Fruit fly (Drosophila melanogaster): ENCODE measurements around the gene CG11583.

Gene CG11583

dm6 chr3L:4239442-4240322 is 42.9 kb downstream of the CG11583 start, which contains the start of gene Sqor (continued):
- TF ChIP-seq B-H2 (GFP tag; optimal IDR thresholded peaks at IDR 0.05) = peak; percentile 78
- TF ChIP-seq Hr39 (optimal IDR thresholded peaks at IDR 0.05) = no peak
- peak; percentile 74 for TF ChIP-seq phol (tag; optimal IDR thresholded peaks at IDR 0.05)
- TF ChIP-seq HmgZ (tag; optimal IDR thresholded peaks at IDR 0.05) = peak; percentile 87
- peak; percentile 68 for TF ChIP-seq Chrac-16 (GFP tag; optimal IDR thresholded peaks at IDR 0.05)
- peak; percentile 63 for TF ChIP-seq CG14667 (GFP tag; IDR thresholded peaks at IDR 0.05)
- peak; percentile 79 for TF ChIP-seq lbe (GFP tag; optimal IDR thresholded peaks at IDR 0.05)
- peak; percentile 77 for TF ChIP-seq CG10274 (GFP tag; optimal IDR thresholded peaks at IDR 0.05)
- peak; percentile 89 for TF ChIP-seq NK7.1 (GFP tag; optimal IDR thresholded peaks at IDR 0.05)
- peak; percentile 60 for TF ChIP-seq CG6683 (GFP tag; optimal IDR thresholded peaks at IDR 0.05)
- TF ChIP-seq Dip3 (GFP tag; optimal IDR thresholded peaks at IDR 0.05) = peak; percentile 92
- TF ChIP-seq CG16815 (GFP tag; optimal IDR thresholded peaks at IDR 0.05) = peak; percentile 77
- TF ChIP-seq CG31388 (GFP tag; optimal IDR thresholded peaks at IDR 0.05) = peak; percentile 10
- no peak for TF ChIP-seq zen2 (GFP tag; IDR thresholded peaks at IDR 0.05; ENCODE audit: partially characterized antibody)
- no peak for TF ChIP-seq yki (optimal IDR thresholded peaks at IDR 0.05)
- no peak for TF ChIP-seq CG13287 (GFP tag; IDR thresholded peaks at IDR 0.05; ENCODE audit: partially characterized antibody)
- TF ChIP-seq CG17568 (GFP tag; optimal IDR thresholded peaks at IDR 0.05) = peak; percentile 16
- peak; percentile 80 for TF ChIP-seq CG14014 (GFP tag; IDR thresholded peaks at IDR 0.05)
- TF ChIP-seq CG2199 (GFP tag; IDR thresholded peaks at IDR 0.05) = peak; percentile 70; the same call in 2 of the 3 replicates
- peak; percentile 66 for TF ChIP-seq GATAe (GFP tag; conservative IDR thresholded peaks at IDR 0.05)
- peak; percentile 82 for TF ChIP-seq Asciz (GFP tag; optimal IDR thresholded peaks at IDR 0.05)
- TF ChIP-seq ham (GFP tag; IDR thresholded peaks at IDR 0.05) = peak; percentile 70; the same call in 1 of the 2 replicates
- peak; percentile 72 for TF ChIP-seq az2 (GFP tag; optimal IDR thresholded peaks at IDR 0.05)
- peak; percentile 53; the same call in 1 of the 2 replicates for TF ChIP-seq MBD-R2 (GFP tag; IDR thresholded peaks at IDR 0.05)
- peak; percentile 72 for TF ChIP-seq Oaz (GFP tag; IDR thresholded peaks at IDR 0.05)
- 0 out of 3 replicates have a peak, but pooled peaks have one; percentile 53 for TF ChIP-seq CG11560 (tag; IDR thresholded peaks at IDR 0.05)
- TF ChIP-seq CG15073 (GFP tag; optimal IDR thresholded peaks at IDR 0.05) = peak; percentile 49
- TF ChIP-seq CG4424 (GFP tag; optimal IDR thresholded peaks at IDR 0.05) = peak; percentile 66
- no peak for TF ChIP-seq CG15479 (GFP tag; optimal IDR thresholded peaks at IDR 0.05)
- peak; percentile 88 for TF ChIP-seq CG18599 (GFP tag; optimal IDR thresholded peaks at IDR 0.05)
- no peak for TF ChIP-seq eve (GFP tag; optimal IDR thresholded peaks at IDR 0.05)
- TF ChIP-seq Poxn (GFP tag; IDR thresholded peaks at IDR 0.05) = peak; percentile 61
- peak; percentile 24; the same call in 1 of the 2 replicates for TF ChIP-seq CG17612 (GFP tag; IDR thresholded peaks at IDR 0.05)
- TF ChIP-seq Optix (GFP tag; IDR thresholded peaks at IDR 0.05) = peak; percentile 83
- no peak for TF ChIP-seq dan (GFP tag; IDR thresholded peaks at IDR 0.05)
- peak; percentile 83 for TF ChIP-seq CG6854 (GFP tag; optimal IDR thresholded peaks at IDR 0.05)
- TF ChIP-seq CG3281 (GFP tag; optimal IDR thresholded peaks at IDR 0.05) = peak; percentile 93
- peak; percentile 55 for TF ChIP-seq Deaf1 (tag; optimal IDR thresholded peaks at IDR 0.05)
- peak; percentile 74 for TF ChIP-seq cas (GFP tag; IDR thresholded peaks at IDR 0.05)
- peak; percentile 68 for TF ChIP-seq CG8388 (GFP tag; optimal IDR thresholded peaks at IDR 0.05)
- TF ChIP-seq tap (tag; optimal IDR thresholded peaks at IDR 0.05) = peak; percentile 82
- TF ChIP-seq run (tag; optimal IDR thresholded peaks at IDR 0.05) = peak; percentile 79
- TF ChIP-seq Side (GFP tag; optimal IDR thresholded peaks at IDR 0.05) = peak; percentile 87
- peak; percentile 87 for TF ChIP-seq slbo (GFP tag; IDR thresholded peaks at IDR 0.05)
- peak; percentile 51 for TF ChIP-seq klu (GFP tag; IDR thresholded peaks at IDR 0.05)
- peak; percentile 76 for TF ChIP-seq CG7987 (GFP tag; optimal IDR thresholded peaks at IDR 0.05)
- TF ChIP-seq E2f1 (GFP tag; IDR thresholded peaks at IDR 0.05) = peak; percentile 76
- no peak for TF ChIP-seq crol (GFP tag; IDR thresholded peaks at IDR 0.05)
- peak; percentile 85 for TF ChIP-seq so (GFP tag; IDR thresholded peaks at IDR 0.05)
- TF ChIP-seq Opbp (GFP tag; IDR thresholded peaks at IDR 0.05; ENCODE audit: partially characterized antibody) = no peak
